Fruit fly (Drosophila melanogaster): ENCODE results near the gene CG2961.

DNA sequence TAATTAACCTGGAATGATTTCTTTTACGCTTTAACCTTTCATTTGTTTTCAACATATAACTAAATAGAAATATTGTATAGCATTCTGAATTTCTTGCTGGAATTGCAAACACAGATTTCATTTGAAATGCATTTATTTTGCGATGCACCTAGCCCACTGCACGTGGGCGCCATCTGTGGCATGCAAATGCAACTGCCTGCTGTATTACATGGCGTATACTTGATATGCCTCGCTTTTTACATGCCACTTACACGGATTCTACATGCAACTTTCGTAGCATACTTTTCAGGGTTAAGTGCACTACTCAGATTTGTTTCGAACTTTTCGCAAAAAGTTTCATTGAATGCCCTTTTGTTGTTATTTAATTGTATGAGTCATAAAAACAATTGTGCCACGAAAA is 19.9 kb upstream of the CG2961 start:
- TF ChIP-seq h (optimal IDR thresholded peaks at IDR 0.05), result no peak
- TF ChIP-seq ttk (optimal IDR thresholded peaks at IDR 0.05), result no peak
- no peak for TF ChIP-seq Myc (optimal IDR thresholded peaks at IDR 0.05)
- no peak for TF ChIP-seq insv (optimal IDR thresholded peaks at IDR 0.05)
- TF ChIP-seq psq (optimal IDR thresholded peaks at IDR 0.05), result no peak

All from Kc167 (cell line).